Worm (Caenorhabditis elegans): ENCODE results near the gene mrp-8.

DNA sequence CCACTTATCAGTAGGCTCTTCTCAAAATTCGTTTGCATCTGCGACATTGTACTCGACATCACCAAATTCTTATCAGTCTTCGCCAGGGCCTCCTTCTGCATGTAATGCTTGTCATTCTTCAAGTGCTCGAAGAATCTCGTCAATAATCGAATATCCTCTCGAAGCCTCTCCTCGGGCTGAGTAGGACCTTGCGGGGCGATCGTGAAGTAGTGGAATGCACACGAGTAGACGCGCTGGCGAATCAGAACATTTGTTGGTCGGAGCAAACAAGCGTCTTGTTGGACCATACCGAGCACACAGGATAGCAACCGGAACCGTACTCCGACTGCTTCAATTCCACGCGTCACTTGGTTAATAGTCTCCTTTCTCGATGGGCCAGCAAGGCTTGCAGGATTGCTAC is 42.6 kb downstream of the mrp-8 start:
- no peak for TF ChIP-seq nhr-11 (tag; optimal IDR thresholded peaks at IDR 0.05)
- TF ChIP-seq C38D4.7 (GFP tag; optimal IDR thresholded peaks at IDR 0.05), result no peak
- no peak for TF ChIP-seq npax-4 (tag; optimal IDR thresholded peaks at IDR 0.05)
- TF ChIP-seq pha-4 (tag; optimal IDR thresholded peaks at IDR 0.05), result no peak
- no peak for TF ChIP-seq unc-55 (GFP tag; optimal IDR thresholded peaks at IDR 0.05)
- no peak for TF ChIP-seq pqm-1 (tag; optimal IDR thresholded peaks at IDR 0.05)
- TF ChIP-seq ceh-31 (tag; optimal IDR thresholded peaks at IDR 0.05), result no peak
- TF ChIP-seq hlh-6 (tag; optimal IDR thresholded peaks at IDR 0.05), result no peak
- no peak for TF ChIP-seq tbx-2 (tag; optimal IDR thresholded peaks at IDR 0.05)
- TF ChIP-seq ceh-34 (tag; optimal IDR thresholded peaks at IDR 0.05), result no peak
